Fruit fly (Drosophila melanogaster) whole organism, embryonic: Measurements from ENCODE around the gene CG3662.
A peak's percentile ranks its signal among the peaks of the same experiment; 100 is the strongest.

Source experiments
- BEAF-32 ChIP-seq: fragments of 200-800 bp; sonication (Bioruptor generic); optimal IDR thresholded peaks from 3 replicates; lab custom pipeline; 2017; ENCODE audit warnings: missing biosample characterization, missing genetic modification characterization, mild to moderate bottlenecking, moderate library complexity, missing genetic modification reagents
- CG10209 ChIP-seq: fragments of 200-800 bp; sonication (Bioruptor generic); optimal IDR thresholded peaks from 3 replicates; lab custom pipeline; 2017; ENCODE audit warnings: missing biosample characterization, mild to moderate bottlenecking, missing genetic modification characterization, missing genetic modification reagents
- CG11695 ChIP-seq: fragments of 200-800 bp; sonication (Bioruptor generic); IDR thresholded peaks from 3 replicates; pipeline ENCODE4 v1.3.6; 2022; ENCODE audit warnings: missing biosample characterization, missing genetic modification characterization
- CG12299 ChIP-seq: fragments of 200-800 bp; sonication (Bioruptor generic); optimal IDR thresholded peaks from 2 replicates; lab custom pipeline; 2018; ENCODE audit warnings: missing biosample characterization, mild to moderate bottlenecking, missing genetic modification characterization
- CG12659 ChIP-seq: fragments of 200-800 bp; sonication (Bioruptor generic); optimal IDR thresholded peaks from 3 replicates; lab custom pipeline; 2017; ENCODE audit warnings: mild to moderate bottlenecking, missing biosample characterization, missing genetic modification reagents, missing genetic modification characterization
- CG12744 ChIP-seq: fragments of 200-800 bp; sonication (Bioruptor generic); optimal IDR thresholded peaks from 2 replicates; lab custom pipeline; 2016; ENCODE audit warnings: missing biosample characterization, missing genetic modification characterization
- CG13894 ChIP-seq: fragments of 200-800 bp; sonication (Bioruptor generic); optimal IDR thresholded peaks from 3 replicates; lab custom pipeline; 2018; ENCODE audit warnings: missing biosample characterization, mild to moderate bottlenecking, missing genetic modification characterization, moderate library complexity
- CG15269 ChIP-seq: fragments of 200-800 bp; sonication (Bioruptor generic); optimal IDR thresholded peaks from 2 replicates; lab custom pipeline; 2018; ENCODE audit warnings: missing biosample characterization, mild to moderate bottlenecking, missing genetic modification characterization, moderate library complexity
- CG1603 ChIP-seq: fragments of 200-800 bp; sonication (Bioruptor generic); optimal IDR thresholded peaks from 2 replicates; lab custom pipeline; 2019; ENCODE audit warnings: missing biosample characterization, mild to moderate bottlenecking, missing genetic modification characterization, moderate library complexity
- CG17186 ChIP-seq: fragments of 200-800 bp; sonication (Bioruptor generic); optimal IDR thresholded peaks from 3 replicates; lab custom pipeline; 2017; ENCODE audit warnings: missing biosample characterization, missing genetic modification reagents, missing genetic modification characterization
- CG17802 ChIP-seq: fragments of 200-800 bp; sonication (Bioruptor generic); optimal IDR thresholded peaks from 2 replicates; lab custom pipeline; 2018; ENCODE audit warnings: missing biosample characterization, mild to moderate bottlenecking, missing genetic modification characterization, moderate library complexity
- CG2129 ChIP-seq: fragments of 200-800 bp; sonication (Bioruptor generic); IDR thresholded peaks from 2 replicates; pipeline ENCODE4 v1.3.6; 2022; ENCODE audit warnings: missing biosample characterization, missing genetic modification characterization; ENCODE audit not compliant: partially characterized antibody
- CG30403 ChIP-seq: fragments of 200-800 bp; sonication (Bioruptor generic); optimal IDR thresholded peaks from 3 replicates; lab custom pipeline; 2016; ENCODE audit warnings: missing biosample characterization, missing genetic modification characterization
- CG31441 ChIP-seq: fragments of 200-800 bp; sonication (Bioruptor generic); IDR thresholded peaks from 2 replicates; pipeline ENCODE4 v1.3.6; 2022; ENCODE audit warnings: missing biosample characterization, missing genetic modification characterization
- CG32767 ChIP-seq: fragments of 200-800 bp; sonication (Bioruptor generic); IDR thresholded peaks from 2 replicates; pipeline ENCODE4 v1.3.6; 2022; ENCODE audit warnings: missing biosample characterization, missing genetic modification characterization
- CG3407 ChIP-seq: fragments of 200-800 bp; sonication (Bioruptor generic); optimal IDR thresholded peaks from 2 replicates; lab custom pipeline; 2018; ENCODE audit warnings: missing biosample characterization, mild to moderate bottlenecking, missing genetic modification characterization
- CG42726 ChIP-seq: fragments of 200-800 bp; sonication (Bioruptor generic); IDR thresholded peaks from 2 replicates; pipeline ENCODE4 v1.3.6; 2022; ENCODE audit warnings: missing biosample characterization, missing genetic modification characterization; ENCODE audit not compliant: partially characterized antibody
- CG7271 ChIP-seq: fragments of 200-800 bp; sonication (Bioruptor generic); optimal IDR thresholded peaks from 2 replicates; lab custom pipeline; 2018; ENCODE audit warnings: missing biosample characterization, mild to moderate bottlenecking, missing genetic modification characterization, moderate library complexity
- CTCF ChIP-seq: fragments of 200-800 bp; sonication (Bioruptor generic); optimal IDR thresholded peaks from 2 replicates; lab custom pipeline; 2017; ENCODE audit warnings: missing biosample characterization, mild to moderate bottlenecking, missing genetic modification characterization, moderate library complexity
- CoRest ChIP-seq: fragments of 200-800 bp; sonication (Bioruptor generic); optimal IDR thresholded peaks from 3 replicates; lab custom pipeline; 2018; ENCODE audit warnings: missing biosample characterization, mild to moderate bottlenecking, missing genetic modification characterization, moderate library complexity
- Deaf1 ChIP-seq: fragments of 200-800 bp; optimal IDR thresholded peaks from 3 replicates; lab custom pipeline; 2019; ENCODE audit warnings: missing biosample characterization, mild to moderate bottlenecking, missing genetic modification characterization, moderate library complexity
- Dek ChIP-seq: fragments of 200-800 bp; sonication (Bioruptor generic); optimal IDR thresholded peaks from 3 replicates; lab custom pipeline; 2019; ENCODE audit warnings: missing biosample characterization, mild to moderate bottlenecking, missing genetic modification characterization, moderate library complexity
- Dll ChIP-seq: fragments of 200-800 bp; sonication (Bioruptor generic); IDR thresholded peaks from 4 replicates; pipeline ENCODE4 v1.3.6; 2022; ENCODE audit warnings: missing biosample characterization, missing genetic modification characterization; ENCODE audit not compliant: partially characterized antibody
- ERR ChIP-seq: fragments of 200-800 bp; sonication (Bioruptor generic); optimal IDR thresholded peaks from 2 replicates; lab custom pipeline; 2016; ENCODE audit warnings: missing biosample characterization, missing genetic modification characterization
- MESR4 ChIP-seq: fragments of 200-800 bp; sonication (Bioruptor generic); optimal IDR thresholded peaks from 2 replicates; lab custom pipeline; 2018; ENCODE audit warnings: missing biosample characterization, mild to moderate bottlenecking, missing genetic modification characterization, moderate library complexity
- Mrtf ChIP-seq: fragments of 200-800 bp; sonication (Bioruptor generic); IDR thresholded peaks from 3 replicates; pipeline ENCODE4 v1.3.6; 2022; ENCODE audit warnings: missing biosample characterization, missing genetic modification characterization
- Neu2 ChIP-seq: fragments of 200-800 bp; sonication (Bioruptor generic); optimal IDR thresholded peaks from 3 replicates; lab custom pipeline; 2016; ENCODE audit warnings: missing biosample characterization, missing genetic modification characterization, borderline replicate concordance
- Oli ChIP-seq: fragments of 200-800 bp; sonication (Bioruptor generic); optimal IDR thresholded peaks from 2 replicates; lab custom pipeline; 2018; ENCODE audit warnings: missing biosample characterization, mild to moderate bottlenecking, missing genetic modification characterization, moderate library complexity
- Opbp ChIP-seq: fragments of 200-800 bp; sonication (Bioruptor generic); IDR thresholded peaks from 3 replicates; pipeline ENCODE4 v1.3.6; 2022; ENCODE audit warnings: missing biosample characterization, missing genetic modification characterization; ENCODE audit not compliant: partially characterized antibody
- ac ChIP-seq: fragments of 200-800 bp; sonication (Bioruptor generic); optimal IDR thresholded peaks from 3 replicates; lab custom pipeline; 2017; ENCODE audit warnings: missing biosample characterization, mild to moderate bottlenecking, missing genetic modification characterization
- ap ChIP-seq: fragments of 200-800 bp; sonication (Bioruptor generic); IDR thresholded peaks from 2 replicates; pipeline ENCODE4 v1.3.6; 2022; ENCODE audit warnings: missing biosample characterization, missing genetic modification characterization
- cato ChIP-seq: fragments of 200-800 bp; sonication (Bioruptor generic); optimal IDR thresholded peaks from 2 replicates; lab custom pipeline; 2016; ENCODE audit warnings: missing biosample characterization, missing genetic modification characterization, borderline replicate concordance
- caup ChIP-seq: fragments of 200-800 bp; sonication (Bioruptor generic); optimal IDR thresholded peaks from 3 replicates; lab custom pipeline; 2017; ENCODE audit warnings: missing biosample characterization, mild to moderate bottlenecking, missing genetic modification characterization, moderate library complexity; ENCODE audit not compliant: severe bottlenecking
- chn ChIP-seq: fragments of 200-800 bp; sonication (Bioruptor generic); optimal IDR thresholded peaks from 2 replicates; lab custom pipeline; 2016; ENCODE audit warnings: missing biosample characterization, missing genetic modification characterization
- danr ChIP-seq: fragments of 200-800 bp; sonication (Bioruptor generic); IDR thresholded peaks from 2 replicates; pipeline ENCODE4 v1.3.6; 2022; ENCODE audit warnings: missing biosample characterization, missing genetic modification characterization
- ewg ChIP-seq: fragments of 200-800 bp; sonication (Bioruptor generic); optimal IDR thresholded peaks from 3 replicates; lab custom pipeline; 2017; ENCODE audit warnings: mild to moderate bottlenecking, missing biosample characterization, missing genetic modification reagents, missing genetic modification characterization
- fd64A ChIP-seq: fragments of 200-800 bp; sonication (Bioruptor generic); optimal IDR thresholded peaks from 3 replicates; lab custom pipeline; 2018; ENCODE audit warnings: missing biosample characterization, mild to moderate bottlenecking, missing genetic modification characterization
- gro ChIP-seq: fragments of 200-800 bp; sonication (Bioruptor generic); optimal IDR thresholded peaks from 2 replicates; lab custom pipeline; 2016; ENCODE audit warnings: missing biosample characterization, missing genetic modification characterization
- ham ChIP-seq: fragments of 200-800 bp; sonication (Bioruptor generic); IDR thresholded peaks from 2 replicates; pipeline ENCODE4 v1.3.6; 2022; ENCODE audit warnings: missing biosample characterization, missing genetic modification characterization
- hkb ChIP-seq, 2 experiments: fragments of 200-800 bp in 1 of 2; fragments of >200 bp in 1 of 2; sonication (Bioruptor generic) in 1 of 2; IDR thresholded peaks in 1 of 2; optimal IDR thresholded peaks in 1 of 2; 2 replicates each; pipeline versions ENCODE4 v1.3.6 to Lab custom; 2017 to 2022; ENCODE audit warnings: missing biosample characterization in 1 of 2, missing genetic modification characterization in 1 of 2
- onecut ChIP-seq: fragments of 200-800 bp; sonication (Bioruptor generic); IDR thresholded peaks from 2 replicates; pipeline ENCODE4 v1.3.6; 2022; ENCODE audit warnings: missing biosample characterization, missing genetic modification characterization
- org-1 ChIP-seq: fragments of 200-800 bp; sonication (Bioruptor generic); optimal IDR thresholded peaks from 2 replicates; lab custom pipeline; 2017; ENCODE audit warnings: missing biosample characterization, missing genetic modification characterization
- p53 ChIP-seq: fragments of 200-800 bp; sonication (Bioruptor generic); optimal IDR thresholded peaks from 2 replicates; lab custom pipeline; 2016; ENCODE audit warnings: missing biosample characterization, missing genetic modification characterization
- so ChIP-seq: fragments of 200-800 bp; sonication (Bioruptor generic); IDR thresholded peaks from 3 replicates; pipeline ENCODE4 v1.3.6; 2022; ENCODE audit warnings: missing biosample characterization, missing genetic modification characterization
- sqz ChIP-seq: fragments of 200-800 bp; sonication (Bioruptor generic); optimal IDR thresholded peaks from 3 replicates; lab custom pipeline; 2018; ENCODE audit warnings: missing biosample characterization, mild to moderate bottlenecking, missing genetic modification characterization
- sug ChIP-seq: fragments of 200-800 bp; optimal IDR thresholded peaks from 2 replicates; lab custom pipeline; 2019; ENCODE audit warnings: missing biosample characterization, mild to moderate bottlenecking, missing genetic modification characterization, moderate library complexity
- vvl ChIP-seq: fragments of 200-800 bp; sonication (Bioruptor generic); IDR thresholded peaks from 2 replicates; pipeline ENCODE4 v1.3.6; 2022; ENCODE audit warnings: missing biosample characterization, missing genetic modification characterization
- zen2 ChIP-seq: fragments of 200-800 bp; sonication (Bioruptor generic); IDR thresholded peaks from 3 replicates; pipeline ENCODE4 v1.3.6; 2022; ENCODE audit warnings: missing biosample characterization, missing genetic modification characterization; ENCODE audit not compliant: partially characterized antibody

Gene CG3662

DNA sequence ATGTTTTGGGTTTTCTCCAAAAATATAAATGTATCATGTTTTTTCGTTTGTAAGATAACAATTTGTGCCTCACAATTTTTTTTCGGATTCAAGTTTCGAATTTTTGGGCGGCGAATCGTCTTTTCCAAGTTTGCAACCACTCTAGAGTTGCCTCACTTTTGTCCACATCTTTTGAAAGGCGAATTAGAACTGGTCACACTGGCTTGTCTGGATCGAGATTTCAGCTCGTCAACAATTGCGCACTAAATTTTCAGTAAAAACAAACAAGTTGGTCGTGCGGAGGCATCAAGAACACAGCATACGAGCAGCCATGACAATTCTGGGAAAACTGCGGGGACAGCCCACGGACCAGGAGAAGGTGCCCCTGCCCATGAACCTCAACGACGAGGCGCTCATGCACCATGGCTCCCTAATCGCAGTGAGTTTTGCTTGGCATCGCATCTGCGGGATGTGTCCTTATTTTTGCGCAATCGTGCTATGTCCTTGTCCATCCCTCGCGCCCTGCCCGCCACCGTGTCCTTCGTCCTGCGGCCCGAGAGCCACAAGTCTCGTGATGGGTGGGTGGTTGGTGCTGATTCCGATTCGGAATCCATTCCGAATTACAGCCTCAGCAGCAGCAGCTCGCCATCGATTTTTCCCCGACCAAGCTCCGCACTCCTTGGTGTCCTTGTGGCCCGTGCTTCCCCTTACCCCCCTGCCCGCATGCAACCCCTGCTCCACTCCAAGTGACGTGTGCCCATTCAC is at the start of gene CG3662:
Gene CG3662 (plus strand): TSS at position 48 of the 744 bp plus-strand sequence.
- TF ChIP-seq CG10209 (GFP tag; lab: Kevin White, UChicago) (no peak), CG42726 (peak; percentile 49; the same call in 1 of the 2 replicates), CG32767 (GFP tag; lab: Robert Waterston, UW) (0 out of 2 replicates have a peak, but pooled peaks have one; percentile 32), sug (peak; percentile 36), Opbp (GFP tag; lab: Robert Waterston, UW) (peak; percentile 64; the same call in 2 of the 3 replicates), CG30403 (GFP tag; lab: Kevin White, UChicago) (no peak), CoRest (tag; lab: Kevin White, UChicago) (peak; percentile 39), CG17802 (tag; lab: Kevin White, UChicago) (no peak), BEAF-32 (GFP tag; lab: Kevin White, UChicago) (peak; percentile 52), MESR4 (GFP tag; lab: Kevin White, UChicago) (peak; percentile 97), ERR (GFP tag; lab: Kevin White, UChicago) (no peak), onecut (peak; percentile 99), ewg (GFP tag; lab: Kevin White, UChicago) (peak; percentile 94), fd64A (GFP tag; lab: Kevin White, UChicago) (no peak), Deaf1 (tag; lab: Kevin White, UChicago) (peak; percentile 85), CG12744 (GFP tag; lab: Kevin White, UChicago) (no peak), ap (no peak), chn (GFP tag; lab: Kevin White, UChicago) (peak; percentile 17), Neu2 (GFP tag; lab: Kevin White, UChicago) (no peak), CG31441 (GFP tag; lab: Robert Waterston, UW) (no peak), CG1603 (tag; lab: Kevin White, UChicago) (peak; percentile 81), danr (GFP tag; lab: Robert Waterston, UW) (no peak), gro (GFP tag; lab: Kevin White, UChicago) (peak; percentile 33), Oli (tag; lab: Kevin White, UChicago) (no peak), CG15269 (no peak), CG11695 (GFP tag; lab: Robert Waterston, UW) (no peak), zen2 (GFP tag; lab: Robert Waterston, UW) (no peak), CG13894 (tag; lab: Kevin White, UChicago) (peak; percentile 40), so (GFP tag; lab: Robert Waterston, UW) (0 out of 3 replicates have a peak, but pooled peaks have one; percentile 29), CG17186 (GFP tag; lab: Kevin White, UChicago) (peak; percentile 83), Dll (GFP tag; lab: Robert Waterston, UW) (peak; percentile 49; the same call in 2 of the 4 replicates), Mrtf (GFP tag; lab: Robert Waterston, UW) (no peak), cato (GFP tag; lab: Kevin White, UChicago) (no peak), CG2129 (no peak), ac (no peak), CG3407 (GFP tag; lab: Kevin White, UChicago) (no peak), vvl (GFP tag; lab: Robert Waterston, UW) (0 out of 2 replicates have a peak, but pooled peaks have one; percentile 24), caup (peak; percentile 18), ham (GFP tag; lab: Robert Waterston, UW) (no peak), CTCF (GFP tag; lab: Kevin White, UChicago) (peak; percentile 40), CG7271 (tag; lab: Kevin White, UChicago) (no peak), CG12299 (tag; lab: Kevin White, UChicago) (peak; percentile 29), Dek (tag; lab: Kevin White, UChicago) (peak; percentile 34), org-1 (GFP tag; lab: Kevin White, UChicago) (no peak), CG12659 (GFP tag; lab: Kevin White, UChicago) (peak; percentile 57), hkb (optimal IDR thresholded peaks at IDR 0.05; lab: Kevin White, UChicago) (no peak), hkb (GFP tag; IDR thresholded peaks at IDR 0.05; lab: Robert Waterston, UW) (no peak; the same call in 1 of the 2 replicates), sqz (GFP tag; lab: Kevin White, UChicago) (no peak), p53 (GFP tag; lab: Kevin White, UChicago) (peak; percentile 11)
